Worm (Caenorhabditis elegans) whole organism, young adult: ENCODE results near the gene nas-38.

Experiments used
- B0336.3 ChIP-seq: fragments of 200-800 bp; sonication (Bioruptor generic); IDR thresholded peaks from 2 replicates; pipeline ENCODE4 v1.3.6; 2022; ENCODE audit warnings: missing genetic modification characterization, missing compliant biosample characterization
- F10E7.11 ChIP-seq: sonication (generic microtip); optimal IDR thresholded peaks from 2 replicates; lab custom pipeline; 2017; ENCODE audit warnings: mild to moderate bottlenecking, missing genetic modification characterization, moderate library complexity, missing compliant biosample characterization
- F33H1.4 ChIP-seq: fragments of 200-800 bp; sonication (Bioruptor generic); IDR thresholded peaks from 2 replicates; pipeline ENCODE4 v1.3.6; 2022; ENCODE audit warnings: missing genetic modification reagents, missing genetic modification characterization, missing compliant biosample characterization
- F37B4.10 ChIP-seq: fragments of 200-800 bp; sonication (Bioruptor generic); IDR thresholded peaks from 2 replicates; pipeline ENCODE4 v1.3.6; 2022; ENCODE audit warnings: missing genetic modification characterization, missing compliant biosample characterization
- F39B2.1 ChIP-seq: fragments of 200-800 bp; sonication (Bioruptor generic); IDR thresholded peaks from 2 replicates; pipeline ENCODE4 v1.3.6; 2022; ENCODE audit warnings: missing genetic modification reagents, missing genetic modification characterization, missing compliant biosample characterization
- K12H6.12 ChIP-seq: fragments of 200-800 bp; sonication (Bioruptor generic); optimal IDR thresholded peaks from 2 replicates; lab custom pipeline; 2018; ENCODE audit warnings: mild to moderate bottlenecking, missing genetic modification characterization, missing compliant biosample characterization
- T26A5.8 ChIP-seq: sonication (generic microtip); optimal IDR thresholded peaks from 2 replicates; lab custom pipeline; 2016; ENCODE audit warnings: missing genetic modification characterization, missing compliant biosample characterization
- Y53F4B.3 ChIP-seq: fragments of 200-800 bp; sonication (Bioruptor generic); IDR thresholded peaks from 2 replicates; pipeline ENCODE4 v1.3.6; 2022; ENCODE audit warnings: missing genetic modification reagents, missing genetic modification characterization, missing compliant biosample characterization
- ama-1 ChIP-seq, 3 experiments: fragments of 150-350 bp in 1 of 3; sonication (generic microtip) in 2 of 3; optimal IDR thresholded peaks; 2 replicates each; lab custom pipeline; 2014 to 2018; ENCODE audit warnings: missing biosample characterization in 2 of 3, missing genetic modification characterization in 2 of 3, missing genetic modification reagents in 2 of 3
- attf-3 ChIP-seq: fragments of 200-800 bp; sonication (Bioruptor generic); conservative IDR thresholded peaks from 2 replicates; pipeline ENCODE4 v1.3.6; 2022; ENCODE audit warnings: missing genetic modification reagents, missing genetic modification characterization, missing compliant biosample characterization
- ccch-3 ChIP-seq: fragments of 200-800 bp; sonication (Bioruptor generic); optimal IDR thresholded peaks from 2 replicates; lab custom pipeline; 2018; ENCODE audit warnings: mild to moderate bottlenecking, missing genetic modification characterization, missing compliant biosample characterization
- cebp-2 ChIP-seq: fragments of 200-800 bp; sonication (Bioruptor generic); IDR thresholded peaks from 2 replicates; pipeline ENCODE4 v1.3.6; 2022; ENCODE audit warnings: missing genetic modification characterization, missing compliant biosample characterization
- ceh-100 ChIP-seq: fragments of 200-800 bp; sonication (Bioruptor generic); IDR thresholded peaks from 2 replicates; pipeline ENCODE4 v1.3.6; 2022; ENCODE audit warnings: missing genetic modification reagents, missing genetic modification characterization, missing compliant biosample characterization
- ceh-40 ChIP-seq: fragments of 200-800 bp; sonication (Bioruptor generic); IDR thresholded peaks from 2 replicates; pipeline ENCODE4 v1.3.6; 2022; ENCODE audit warnings: missing genetic modification characterization, missing compliant biosample characterization
- ceh-58 ChIP-seq: fragments of 200-800 bp; sonication (Bioruptor generic); IDR thresholded peaks from 2 replicates; pipeline ENCODE4 v1.3.6; 2022; ENCODE audit warnings: missing genetic modification characterization, missing compliant biosample characterization
- dpff-1 ChIP-seq: sonication (generic microtip); optimal IDR thresholded peaks from 2 replicates; lab custom pipeline; 2017; ENCODE audit warnings: mild to moderate bottlenecking, missing genetic modification characterization, missing compliant biosample characterization
- efl-1 ChIP-seq: fragments of 150-350 bp; optimal IDR thresholded peaks from 2 replicates; lab custom pipeline; 2014; ENCODE audit warnings: missing biosample characterization, missing genetic modification reagents, missing genetic modification characterization
- ekl-4 ChIP-seq: fragments of 200-800 bp; sonication (Bioruptor generic); IDR thresholded peaks from 2 replicates; pipeline ENCODE4 v1.3.6; 2022; ENCODE audit warnings: missing genetic modification reagents, missing genetic modification characterization, missing compliant biosample characterization
- ets-4 ChIP-seq: fragments of 200-800 bp; sonication (Bioruptor generic); optimal IDR thresholded peaks from 2 replicates; lab custom pipeline; 2018; ENCODE audit warnings: mild to moderate bottlenecking, missing genetic modification characterization, missing compliant biosample characterization
- gei-17 ChIP-seq: fragments of 200-800 bp; sonication (Bioruptor generic); optimal IDR thresholded peaks from 2 replicates; lab custom pipeline; 2018; ENCODE audit warnings: mild to moderate bottlenecking, missing genetic modification characterization, missing compliant biosample characterization
- hsf-1 ChIP-seq: fragments of 200-800 bp; sonication (Bioruptor generic); IDR thresholded peaks from 2 replicates; pipeline ENCODE4 v1.3.6; 2022; ENCODE audit warnings: missing genetic modification reagents, missing genetic modification characterization, missing compliant biosample characterization
- lag-1 ChIP-seq: fragments of 200-800 bp; sonication (Bioruptor generic); IDR thresholded peaks from 2 replicates; pipeline ENCODE4 v1.3.6; 2022; ENCODE audit warnings: missing genetic modification reagents, missing genetic modification characterization, missing compliant biosample characterization
- lin-26 ChIP-seq: fragments of 200-800 bp; sonication (Bioruptor generic); IDR thresholded peaks from 2 replicates; pipeline ENCODE4 v1.3.6; 2022; ENCODE audit warnings: missing genetic modification reagents, missing genetic modification characterization, missing compliant biosample characterization
- lir-1 ChIP-seq: fragments of 200-800 bp; sonication (Bioruptor generic); conservative IDR thresholded peaks from 2 replicates; pipeline ENCODE4 v1.3.6; 2022; ENCODE audit warnings: missing genetic modification reagents, missing genetic modification characterization, missing compliant biosample characterization
- madf-3 ChIP-seq: fragments of 200-800 bp; sonication (Bioruptor generic); IDR thresholded peaks from 2 replicates; pipeline ENCODE4 v1.3.6; 2022; ENCODE audit warnings: missing genetic modification reagents, missing genetic modification characterization, missing compliant biosample characterization
- mes-4 ChIP-seq: sonication (generic microtip); optimal IDR thresholded peaks from 2 replicates; lab custom pipeline; 2016; ENCODE audit warnings: missing genotype, missing genetic modification characterization, missing compliant biosample characterization
- nfya-1 ChIP-seq: sonication (generic microtip); optimal IDR thresholded peaks from 2 replicates; lab custom pipeline; 2017; ENCODE audit warnings: antibody characterized with exemption, missing compliant biosample characterization, missing genetic modification characterization, borderline replicate concordance; ENCODE audit not compliant: insufficient read depth
- nfyb-1 ChIP-seq: fragments of 200-800 bp; sonication (Bioruptor generic); IDR thresholded peaks from 2 replicates; pipeline ENCODE4 v1.3.6; 2022; ENCODE audit warnings: missing genetic modification reagents, missing genetic modification characterization, missing compliant biosample characterization
- nhr-80 ChIP-seq: sonication (generic microtip); optimal IDR thresholded peaks from 2 replicates; lab custom pipeline; 2016; ENCODE audit warnings: missing genetic modification characterization, missing compliant biosample characterization
- repo-1 ChIP-seq: sonication (generic microtip); optimal IDR thresholded peaks from 2 replicates; lab custom pipeline; 2017; ENCODE audit warnings: mild to moderate bottlenecking, missing genetic modification characterization, missing compliant biosample characterization
- rpc-1 ChIP-seq, 2 experiments: fragments of 150-350 bp in 1 of 2; sonication (generic microtip) in 1 of 2; optimal IDR thresholded peaks; 2 replicates each; lab custom pipeline; 2014 to 2018; ENCODE audit warnings: missing biosample characterization in 1 of 2, missing genetic modification characterization in 1 of 2, missing genetic modification reagents in 1 of 2, missing genotype in 1 of 2
- snpc-1.3 ChIP-seq: sonication (generic microtip); optimal IDR thresholded peaks from 2 replicates; lab custom pipeline; 2017; ENCODE audit warnings: missing genetic modification characterization, mild to moderate bottlenecking, missing compliant biosample characterization, antibody characterized with exemption, moderate library complexity, missing genotype, missing genetic modification reagents; ENCODE audit not compliant: insufficient read depth
- sptf-2 ChIP-seq: fragments of 200-800 bp; sonication (Bioruptor generic); optimal IDR thresholded peaks from 2 replicates; lab custom pipeline; 2018; ENCODE audit warnings: mild to moderate bottlenecking, missing genetic modification characterization, missing compliant biosample characterization
- tbx-9 ChIP-seq: sonication (generic microtip); optimal IDR thresholded peaks from 2 replicates; lab custom pipeline; 2016; ENCODE audit warnings: borderline replicate concordance, missing genetic modification characterization, inconsistent platforms, missing compliant biosample characterization
- zfh-2 ChIP-seq: fragments of 200-800 bp; sonication (Bioruptor generic); conservative IDR thresholded peaks from 2 replicates; pipeline ENCODE4 v1.3.6; 2022; ENCODE audit warnings: missing genetic modification reagents, missing genetic modification characterization, missing compliant biosample characterization
- zim-3 ChIP-seq: sonication (generic microtip); optimal IDR thresholded peaks from 2 replicates; lab custom pipeline; 2017; ENCODE audit warnings: mild to moderate bottlenecking, missing genetic modification characterization, moderate library complexity, missing compliant biosample characterization
- ztf-18 ChIP-seq: sonication (generic microtip); optimal IDR thresholded peaks from 2 replicates; lab custom pipeline; 2016; ENCODE audit warnings: missing genotype, mild to moderate bottlenecking, missing genetic modification characterization, missing compliant biosample characterization
- ztf-25 ChIP-seq: fragments of 200-800 bp; sonication (Bioruptor generic); IDR thresholded peaks from 2 replicates; pipeline ENCODE4 v1.3.6; 2022; ENCODE audit warnings: missing genetic modification reagents, missing genetic modification characterization, missing compliant biosample characterization
- ztf-3 ChIP-seq: fragments of 200-800 bp; sonication (Bioruptor generic); optimal IDR thresholded peaks from 2 replicates; lab custom pipeline; 2018; ENCODE audit warnings: mild to moderate bottlenecking, missing genetic modification characterization, missing compliant biosample characterization

Gene nas-38

DNA sequence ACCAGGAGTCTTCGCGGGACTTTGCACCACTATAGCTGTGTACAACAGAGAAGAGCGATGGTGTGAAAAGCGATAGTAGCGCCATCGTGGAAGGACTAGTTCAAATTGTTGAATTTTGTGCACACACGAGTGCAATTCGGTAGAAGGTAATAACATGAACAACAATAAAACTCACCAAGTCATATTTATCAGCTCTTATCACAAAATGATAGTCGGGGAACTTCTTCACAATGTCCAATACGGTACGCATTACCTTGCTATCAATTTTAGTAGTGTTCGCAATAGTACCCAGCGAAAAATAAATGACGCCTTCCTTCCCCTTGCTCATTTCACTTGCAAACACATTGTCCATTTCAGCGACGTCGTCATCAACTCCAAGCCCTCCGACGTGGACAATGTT lies 30.3 kb upstream of the nas-38 start:
- no peak for TF ChIP-seq ets-4 (GFP tag; lab: Kevin White, UChicago)
- TF ChIP-seq ceh-40 (GFP tag; lab: Robert Waterston, UW): no peak
- TF ChIP-seq gei-17 (GFP tag; lab: Kevin White, UChicago): no peak
- no peak for TF ChIP-seq ccch-3 (GFP tag; lab: Kevin White, UChicago)
- TF ChIP-seq Y53F4B.3 (GFP tag; lab: Robert Waterston, UW): no peak
- no peak for TF ChIP-seq ztf-18
- no peak for TF ChIP-seq cebp-2 (GFP tag; lab: Robert Waterston, UW)
- TF ChIP-seq hsf-1 (GFP tag; lab: Robert Waterston, UW): no peak
- TF ChIP-seq B0336.3 (GFP tag; lab: Robert Waterston, UW): no peak
- no peak for TF ChIP-seq dpff-1 (tag; lab: Kevin White, UChicago)
- no peak for TF ChIP-seq madf-3 (GFP tag; lab: Robert Waterston, UW)
- TF ChIP-seq nfyb-1: no peak
- TF ChIP-seq F33H1.4 (GFP tag; lab: Robert Waterston, UW): no peak
- TF ChIP-seq ceh-100: no peak
- no peak for TF ChIP-seq ama-1 (optimal IDR thresholded peaks at IDR 0.05; lab: Kevin White, UChicago)
- no peak for TF ChIP-seq ama-1 (GFP tag; optimal IDR thresholded peaks at IDR 0.05; lab: Kevin White, UChicago)
- TF ChIP-seq snpc-1.3 (tag; lab: Kevin White, UChicago): no peak

DNA sequence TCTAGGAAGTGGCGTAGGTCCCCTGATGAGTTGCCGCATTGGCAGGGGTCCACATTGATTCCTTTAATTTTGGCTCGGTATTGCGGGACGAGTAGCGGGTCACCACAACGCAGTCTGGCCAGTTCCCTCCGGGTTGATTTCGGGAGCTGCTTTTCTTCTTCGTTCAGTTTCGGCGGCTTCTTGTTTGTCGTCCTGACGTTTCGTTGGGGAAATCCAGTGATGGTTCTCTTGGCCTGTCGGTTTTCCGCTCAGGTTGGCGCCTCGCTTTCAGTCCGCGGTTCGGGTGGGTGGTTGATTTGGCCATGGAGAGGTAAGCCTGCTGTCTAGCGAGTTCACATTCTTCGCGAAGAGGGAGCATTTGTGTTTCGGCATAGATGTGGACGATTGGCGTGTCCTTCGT lies 29.2 kb upstream of the nas-38 start:
- no peak for TF ChIP-seq K12H6.12 (tag; lab: Kevin White, UChicago)
- no peak for TF ChIP-seq efl-1 (GFP tag; lab: Kevin White, UChicago)
- TF ChIP-seq zfh-2: peak; percentile 61; the same call in 1 of the 2 replicates

DNA sequence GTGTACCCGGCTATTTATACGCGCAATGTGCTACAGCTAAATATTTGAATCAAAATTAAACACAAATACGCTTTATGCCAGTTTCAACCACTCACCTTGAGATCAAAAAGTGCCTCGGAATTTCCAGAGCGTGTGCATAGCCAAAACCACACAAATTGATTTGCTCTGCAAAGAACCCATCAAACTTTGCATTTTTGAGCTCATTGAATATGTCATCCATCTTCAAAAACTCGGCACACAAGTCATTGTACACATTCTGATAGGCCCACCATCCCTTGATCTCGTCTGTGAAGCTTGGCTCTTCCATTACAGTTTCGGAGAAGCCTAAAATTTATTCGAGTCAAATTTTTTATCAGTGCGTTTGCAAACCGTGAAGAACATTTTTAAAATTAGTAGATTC lies 28.6 kb upstream of the nas-38 start:
- TF ChIP-seq K12H6.12 (tag; lab: Kevin White, UChicago): no peak
- no peak for TF ChIP-seq repo-1 (tag; lab: Kevin White, UChicago)
- TF ChIP-seq F10E7.11 (tag; lab: Kevin White, UChicago): no peak
- no peak for TF ChIP-seq zim-3 (tag; lab: Kevin White, UChicago)
- TF ChIP-seq ceh-58: no peak
- TF ChIP-seq lag-1: no peak
- TF ChIP-seq nfya-1 (tag; lab: Kevin White, UChicago): no peak
- TF ChIP-seq sptf-2 (GFP tag; lab: Kevin White, UChicago): no peak
- no peak for TF ChIP-seq ztf-3
- TF ChIP-seq lin-26 (GFP tag; lab: Robert Waterston, UW): no peak
- no peak for TF ChIP-seq lir-1
- TF ChIP-seq ets-4 (GFP tag; lab: Kevin White, UChicago): no peak
- no peak for TF ChIP-seq ccch-3 (GFP tag; lab: Kevin White, UChicago)
- no peak for TF ChIP-seq ztf-25
- TF ChIP-seq efl-1 (GFP tag; lab: Kevin White, UChicago): no peak
- TF ChIP-seq B0336.3 (GFP tag; lab: Robert Waterston, UW): no peak
- no peak for TF ChIP-seq F37B4.10 (GFP tag; lab: Robert Waterston, UW)
- TF ChIP-seq mes-4 (tag; lab: Kevin White, UChicago): no peak
- TF ChIP-seq rpc-1 (optimal IDR thresholded peaks at IDR 0.05; lab: Kevin White, UChicago): no peak
- no peak for TF ChIP-seq rpc-1 (tag; optimal IDR thresholded peaks at IDR 0.05; lab: Kevin White, UChicago)
- no peak for TF ChIP-seq T26A5.8

DNA sequence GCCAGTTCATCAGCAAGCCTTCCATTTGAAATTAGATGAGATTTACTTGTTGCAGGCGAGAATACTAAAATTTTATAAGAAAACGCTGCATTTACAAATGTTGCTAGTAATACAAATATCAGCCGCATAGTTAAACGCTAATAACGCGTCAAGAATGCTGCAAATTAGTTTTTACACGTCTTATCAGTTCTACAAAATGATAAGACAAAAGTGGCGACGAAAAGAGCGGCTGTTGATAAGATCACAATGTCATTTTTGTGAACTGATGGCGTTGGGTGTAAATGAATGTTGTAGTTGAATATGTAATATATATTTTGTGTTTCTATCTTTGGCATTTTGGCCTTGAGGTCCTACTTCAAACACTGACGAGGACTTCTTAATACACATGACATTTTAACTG lies 27.9 kb upstream of the nas-38 start, which contains the start of gene ugt-46:
Gene ugt-46 (minus strand): TSS at position 279 of the 400 bp plus-strand sequence.
- TF ChIP-seq attf-3 (GFP tag; lab: Robert Waterston, UW): no peak
- TF ChIP-seq ekl-4 (GFP tag; lab: Robert Waterston, UW): no peak
- no peak for TF ChIP-seq F39B2.1 (GFP tag; lab: Robert Waterston, UW)
- TF ChIP-seq tbx-9: no peak
- peak; percentile 70 for TF ChIP-seq nhr-80
- TF ChIP-seq, all 124 proteins: peak for 1
